Worm (Caenorhabditis elegans): ENCODE results near the gene plc-4.
A peak's percentile ranks its signal among the peaks of the same experiment; 100 is the strongest.

plc-4 gene

ce11 chrIV:7549844-7550243, 37.4 kb upstream of the plc-4 start (continued):
- no peak for TF ChIP-seq athp-1 (tag; optimal IDR thresholded peaks at IDR 0.05)
- no peak for TF ChIP-seq sea-2 (GFP tag; IDR thresholded peaks at IDR 0.05)
- TF ChIP-seq bed-2 (GFP tag; IDR thresholded peaks at IDR 0.05) = no peak
- TF ChIP-seq ztf-18 (tag; optimal IDR thresholded peaks at IDR 0.05) = peak; percentile 55
- TF ChIP-seq K11D2.4 (GFP tag; IDR thresholded peaks at IDR 0.05) = no peak
- no peak for TF ChIP-seq mes-4 (tag; optimal IDR thresholded peaks at IDR 0.05)
- no peak for TF ChIP-seq F33H1.4 (GFP tag; IDR thresholded peaks at IDR 0.05)
- no peak for TF ChIP-seq tlf-1 (GFP tag; optimal IDR thresholded peaks at IDR 0.05)
- TF ChIP-seq nhr-179 (tag; optimal IDR thresholded peaks at IDR 0.05) = no peak
- no peak for TF ChIP-seq madf-3 (GFP tag; IDR thresholded peaks at IDR 0.05)
- peak; percentile 41 for TF ChIP-seq nhr-90 (tag; optimal IDR thresholded peaks at IDR 0.05)
- peak; percentile 86 for TF ChIP-seq ets-4 (GFP tag; optimal IDR thresholded peaks at IDR 0.05)
- TF ChIP-seq lag-1 (GFP tag; IDR thresholded peaks at IDR 0.05) = no peak
- peak; percentile 57 for TF ChIP-seq mcd-1 (GFP tag; IDR thresholded peaks at IDR 0.05)
- 0 out of 2 replicates have a peak, but pooled peaks have one; percentile 25 for TF ChIP-seq nfyb-1 (GFP tag; IDR thresholded peaks at IDR 0.05)
- TF ChIP-seq tbp1 (GFP tag; optimal IDR thresholded peaks at IDR 0.05) = peak; percentile 12
- TF ChIP-seq bed-1 (GFP tag; IDR thresholded peaks at IDR 0.05) = no peak
- no peak for TF ChIP-seq B0019.2 (GFP tag; conservative IDR thresholded peaks at IDR 0.05)
- no peak for TF ChIP-seq F22D6.2 (tag; optimal IDR thresholded peaks at IDR 0.05)

ce11 chrIV:7547843-7548578, 35.5 kb upstream of the plc-4 start, which contains the start of the genes cdd-2 and oef-1:
Gene cdd-2 (minus strand): TSS chrIV:7547893.
Gene oef-1 (plus strand): TSS chrIV:7548417.
- no peak for TF ChIP-seq ceh-27 (GFP tag; optimal IDR thresholded peaks at IDR 0.05)
- TF ChIP-seq sea-2 (GFP tag; IDR thresholded peaks at IDR 0.05) = no peak
- TF ChIP-seq egl-44 (GFP tag; IDR thresholded peaks at IDR 0.05) = no peak
- TF ChIP-seq zfh-2 (GFP tag; conservative IDR thresholded peaks at IDR 0.05) = no peak
- no peak for TF ChIP-seq ceh-58 (GFP tag; IDR thresholded peaks at IDR 0.05)
- TF ChIP-seq athp-1 (tag; optimal IDR thresholded peaks at IDR 0.05) = peak; percentile 76
- peak; percentile 77; the same call in 1 of the 2 replicates for TF ChIP-seq Y53G8AR.9 (GFP tag; conservative IDR thresholded peaks at IDR 0.05)
- TF ChIP-seq nfya-2 (GFP tag; IDR thresholded peaks at IDR 0.05) = no peak
- peak; percentile 69; the same call in 1 of the 2 replicates for TF ChIP-seq B0336.3 (GFP tag; IDR thresholded peaks at IDR 0.05)
- no peak for TF ChIP-seq F23B12.7 (tag; optimal IDR thresholded peaks at IDR 0.05; ENCODE audit: insufficient read depth)
- TF ChIP-seq attf-3 (GFP tag; conservative IDR thresholded peaks at IDR 0.05) = peak; percentile 58
- TF ChIP-seq zim-3 (tag; optimal IDR thresholded peaks at IDR 0.05) = no peak
- TF ChIP-seq ama-1 (optimal IDR thresholded peaks at IDR 0.05) = no peak
- no peak for TF ChIP-seq ama-1 (GFP tag; optimal IDR thresholded peaks at IDR 0.05)
- peak; percentile 45 for TF ChIP-seq ztf-18 (tag; optimal IDR thresholded peaks at IDR 0.05)
- TF ChIP-seq ztf-6 (GFP tag; IDR thresholded peaks at IDR 0.05) = no peak
- no peak for TF ChIP-seq hlh-26 (GFP tag; conservative IDR thresholded peaks at IDR 0.05)
- no peak for TF ChIP-seq lin-35 (GFP tag; optimal IDR thresholded peaks at IDR 0.05)
- no peak for TF ChIP-seq repo-1 (tag; optimal IDR thresholded peaks at IDR 0.05)
- no peak for TF ChIP-seq nhr-179 (tag; optimal IDR thresholded peaks at IDR 0.05)
- no peak for TF ChIP-seq F39B2.1 (GFP tag; IDR thresholded peaks at IDR 0.05)
- no peak for TF ChIP-seq C06A6.2 (GFP tag; conservative IDR thresholded peaks at IDR 0.05)
- no peak for TF ChIP-seq ztf-25 (GFP tag; IDR thresholded peaks at IDR 0.05)
- TF ChIP-seq nfyb-1 (GFP tag; IDR thresholded peaks at IDR 0.05) = peak; percentile 62; the same call in 1 of the 2 replicates
- no peak for TF ChIP-seq hmg-20 (GFP tag; IDR thresholded peaks at IDR 0.05)
- TF ChIP-seq ekl-4 (GFP tag; IDR thresholded peaks at IDR 0.05) = peak; percentile 91
- TF ChIP-seq ztf-28 (GFP tag; IDR thresholded peaks at IDR 0.05) = peak; percentile 96
- TF ChIP-seq C17E4.6 (GFP tag; IDR thresholded peaks at IDR 0.05) = peak; percentile 78; the same call in 1 of the 2 replicates
- no peak for TF ChIP-seq bed-1 (GFP tag; IDR thresholded peaks at IDR 0.05)
- no peak for TF ChIP-seq somi-1 (GFP tag; optimal IDR thresholded peaks at IDR 0.05)
- 0 out of 2 replicates have a peak, but pooled peaks have one; percentile 25 for TF ChIP-seq egrh-3 (GFP tag; IDR thresholded peaks at IDR 0.05)
- TF ChIP-seq unc-130 (GFP tag; optimal IDR thresholded peaks at IDR 0.05) = peak; percentile 44
- no peak for TF ChIP-seq rpc-1 (optimal IDR thresholded peaks at IDR 0.05)
- no peak for TF ChIP-seq rpc-1 (tag; optimal IDR thresholded peaks at IDR 0.05)
- no peak for TF ChIP-seq T07F8.4 (tag; optimal IDR thresholded peaks at IDR 0.05)

All from whole organism, young adult.